Fruit fly (Drosophila melanogaster) whole organism, embryonic: ENCODE measurements around the gene CG11699.

Experiments used
- Bgb ChIP-seq: fragments of 200-800 bp; sonication (Bioruptor generic); IDR thresholded peaks from 2 replicates; pipeline ENCODE4 v1.3.6; 2022; ENCODE audit warnings: missing biosample characterization, missing genetic modification characterization; ENCODE audit not compliant: partially characterized antibody
- BtbVII ChIP-seq: fragments of 200-800 bp; sonication (Bioruptor generic); optimal IDR thresholded peaks from 3 replicates; lab custom pipeline; 2017; ENCODE audit warnings: missing biosample characterization, mild to moderate bottlenecking, missing genetic modification characterization
- CG10267 ChIP-seq: fragments of 200-800 bp; sonication (Bioruptor generic); optimal IDR thresholded peaks from 2 replicates; lab custom pipeline; 2018; ENCODE audit warnings: missing biosample characterization, mild to moderate bottlenecking, missing genetic modification characterization, moderate library complexity
- CG11504 ChIP-seq: fragments of 200-800 bp; sonication (Bioruptor generic); optimal IDR thresholded peaks from 3 replicates; lab custom pipeline; 2019; ENCODE audit warnings: missing biosample characterization, mild to moderate bottlenecking, missing genetic modification characterization, moderate library complexity
- CG11560 ChIP-seq: fragments of 200-800 bp; sonication (Bioruptor generic); IDR thresholded peaks from 3 replicates; pipeline ENCODE4 v1.3.6; 2022; ENCODE audit warnings: missing biosample characterization, missing genetic modification characterization
- CG11695 ChIP-seq: fragments of 200-800 bp; sonication (Bioruptor generic); IDR thresholded peaks from 3 replicates; pipeline ENCODE4 v1.3.6; 2022; ENCODE audit warnings: missing biosample characterization, missing genetic modification characterization
- CG13624 ChIP-seq: fragments of 200-800 bp; sonication (Bioruptor generic); optimal IDR thresholded peaks from 2 replicates; lab custom pipeline; 2016; ENCODE audit warnings: missing biosample characterization, missing genetic modification characterization
- CG15269 ChIP-seq: fragments of 200-800 bp; sonication (Bioruptor generic); optimal IDR thresholded peaks from 2 replicates; lab custom pipeline; 2018; ENCODE audit warnings: missing biosample characterization, mild to moderate bottlenecking, missing genetic modification characterization, moderate library complexity
- CG1603 ChIP-seq: fragments of 200-800 bp; sonication (Bioruptor generic); optimal IDR thresholded peaks from 2 replicates; lab custom pipeline; 2019; ENCODE audit warnings: missing biosample characterization, mild to moderate bottlenecking, missing genetic modification characterization, moderate library complexity
- CG17829 ChIP-seq: fragments of 200-800 bp; optimal IDR thresholded peaks from 2 replicates; lab custom pipeline; 2019; ENCODE audit warnings: missing biosample characterization, mild to moderate bottlenecking, missing genetic modification characterization, moderate library complexity
- CG18599 ChIP-seq: fragments of 200-800 bp; sonication (Bioruptor generic); optimal IDR thresholded peaks from 3 replicates; lab custom pipeline; 2017; ENCODE audit warnings: missing biosample characterization, missing genetic modification characterization, mild to moderate bottlenecking, moderate library complexity, missing genetic modification reagents
- CG2199 ChIP-seq: fragments of 200-800 bp; sonication (Bioruptor generic); IDR thresholded peaks from 3 replicates; pipeline ENCODE4 v1.3.6; 2022; ENCODE audit warnings: missing biosample characterization, missing genetic modification characterization
- CG2202 ChIP-seq: fragments of 200-800 bp; sonication (Bioruptor generic); optimal IDR thresholded peaks from 2 replicates; lab custom pipeline; 2018; ENCODE audit warnings: missing biosample characterization, mild to moderate bottlenecking, missing genetic modification characterization
- CG31441 ChIP-seq: fragments of 200-800 bp; sonication (Bioruptor generic); IDR thresholded peaks from 2 replicates; pipeline ENCODE4 v1.3.6; 2022; ENCODE audit warnings: missing biosample characterization, missing genetic modification characterization
- CG5953 ChIP-seq: fragments of 200-800 bp; sonication (Bioruptor generic); IDR thresholded peaks from 2 replicates; pipeline ENCODE4 v1.3.6; 2022; ENCODE audit warnings: missing biosample characterization, missing genetic modification characterization
- CG6689 ChIP-seq: fragments of 200-800 bp; sonication (Bioruptor generic); IDR thresholded peaks from 2 replicates; pipeline ENCODE4 v1.3.6; 2022; ENCODE audit warnings: missing biosample characterization, missing genetic modification characterization
- CG6791 ChIP-seq: fragments of 200-800 bp; sonication (Bioruptor generic); IDR thresholded peaks from 3 replicates; pipeline ENCODE4 v1.3.6; 2022; ENCODE audit warnings: missing biosample characterization, missing genetic modification characterization; ENCODE audit not compliant: partially characterized antibody
- CG8281 ChIP-seq: fragments of 200-800 bp; sonication (Bioruptor generic); optimal IDR thresholded peaks from 2 replicates; lab custom pipeline; 2018; ENCODE audit warnings: missing biosample characterization, mild to moderate bottlenecking, missing genetic modification characterization, moderate library complexity
- CG8388 ChIP-seq: fragments of 200-800 bp; sonication (Bioruptor generic); optimal IDR thresholded peaks from 2 replicates; lab custom pipeline; 2019; ENCODE audit warnings: missing biosample characterization, mild to moderate bottlenecking, missing genetic modification characterization, moderate library complexity
- CG8924 ChIP-seq: fragments of 200-800 bp; optimal IDR thresholded peaks from 3 replicates; lab custom pipeline; 2019; ENCODE audit warnings: missing biosample characterization, mild to moderate bottlenecking, missing genetic modification characterization, moderate library complexity
- Dbx ChIP-seq: fragments of 200-800 bp; sonication (Bioruptor generic); IDR thresholded peaks from 3 replicates; pipeline ENCODE4 v1.3.6; 2022; ENCODE audit warnings: missing biosample characterization, missing genetic modification characterization
- Fer1 ChIP-seq: fragments of 200-800 bp; sonication (Bioruptor generic); optimal IDR thresholded peaks from 2 replicates; lab custom pipeline; 2017; ENCODE audit warnings: missing biosample characterization, mild to moderate bottlenecking, missing genetic modification characterization
- Hr39 ChIP-seq: fragments of >200 bp; optimal IDR thresholded peaks from 2 replicates; lab custom pipeline; 2017
- Hr78 ChIP-seq, 2 experiments: fragments of 200-800 bp in 1 of 2; fragments of >200 bp in 1 of 2; sonication (Bioruptor generic) in 1 of 2; optimal IDR thresholded peaks; 2 replicates each; lab custom pipeline; 2017 to 2019; ENCODE audit warnings: missing biosample characterization in 2 of 2, missing genetic modification characterization in 2 of 2, mild to moderate bottlenecking in 1 of 2, moderate library complexity in 1 of 2
- Hsf ChIP-seq: fragments of 200-800 bp; sonication (Bioruptor generic); optimal IDR thresholded peaks from 3 replicates; lab custom pipeline; 2016; ENCODE audit warnings: missing biosample characterization, missing genetic modification characterization
- Jarid2 ChIP-seq: fragments of 200-800 bp; sonication (Bioruptor generic); optimal IDR thresholded peaks from 3 replicates; lab custom pipeline; 2017; ENCODE audit warnings: mild to moderate bottlenecking, missing biosample characterization, missing genetic modification reagents, missing genetic modification characterization
- Lpt ChIP-seq: fragments of >200 bp; optimal IDR thresholded peaks from 2 replicates; lab custom pipeline; 2018; ENCODE audit warnings: missing biosample characterization, missing genetic modification characterization
- Med ChIP-seq: fragments of 200-800 bp; sonication (Bioruptor generic); peaks from one replicate; lab custom pipeline; 2016; ENCODE audit warnings: missing biosample characterization, missing genetic modification characterization, mild to moderate bottlenecking, inconsistent platforms, moderate library complexity
- Nf-YB ChIP-seq: fragments of 200-800 bp; sonication (Bioruptor generic); optimal IDR thresholded peaks from 3 replicates; lab custom pipeline; 2019; ENCODE audit warnings: missing biosample characterization, mild to moderate bottlenecking, missing genetic modification characterization, moderate library complexity
- Sox100B ChIP-seq: fragments of 200-800 bp; sonication (Bioruptor generic); optimal IDR thresholded peaks from 3 replicates; lab custom pipeline; 2018; ENCODE audit warnings: missing biosample characterization, mild to moderate bottlenecking, missing genetic modification characterization
- Usf ChIP-seq: fragments of 200-800 bp; sonication (Bioruptor generic); optimal IDR thresholded peaks from 2 replicates; lab custom pipeline; 2017; ENCODE audit warnings: missing genotype, missing biosample characterization, missing genetic modification characterization
- cad ChIP-seq: fragments of >200 bp; optimal IDR thresholded peaks from 2 replicates; lab custom pipeline; 2017; ENCODE audit warnings: missing biosample characterization, missing genetic modification characterization
- crol ChIP-seq: fragments of 200-800 bp; sonication (Bioruptor generic); IDR thresholded peaks from 2 replicates; pipeline ENCODE4 v1.3.6; 2022; ENCODE audit warnings: missing biosample characterization, missing genetic modification characterization
- dmrt11E ChIP-seq: fragments of 200-800 bp; sonication (Bioruptor generic); optimal IDR thresholded peaks from 3 replicates; lab custom pipeline; 2018; ENCODE audit warnings: missing biosample characterization, mild to moderate bottlenecking, missing genetic modification characterization, moderate library complexity
- dysf ChIP-seq: fragments of 200-800 bp; sonication (Bioruptor generic); IDR thresholded peaks from 3 replicates; pipeline ENCODE4 v1.3.6; 2022; ENCODE audit warnings: missing biosample characterization, missing genetic modification characterization
- esg ChIP-seq: fragments of 200-800 bp; sonication (Bioruptor generic); conservative IDR thresholded peaks from 2 replicates; pipeline ENCODE4 v1.3.6; 2022; ENCODE audit warnings: missing biosample characterization, missing genetic modification characterization
- exex ChIP-seq: fragments of 200-800 bp; sonication (Bioruptor generic); optimal IDR thresholded peaks from 4 replicates; lab custom pipeline; 2018; ENCODE audit warnings: missing biosample characterization, mild to moderate bottlenecking, missing genetic modification characterization, moderate library complexity
- eyg ChIP-seq: fragments of 200-800 bp; sonication (Bioruptor generic); optimal IDR thresholded peaks from 3 replicates; lab custom pipeline; 2016; ENCODE audit warnings: missing biosample characterization, missing genetic modification characterization
- gsb-n ChIP-seq: fragments of 200-800 bp; sonication (Bioruptor generic); optimal IDR thresholded peaks from 3 replicates; lab custom pipeline; 2018; ENCODE audit warnings: missing biosample characterization, mild to moderate bottlenecking, missing genetic modification characterization
- kni ChIP-seq: fragments of 200-800 bp; sonication (Bioruptor generic); optimal IDR thresholded peaks from 3 replicates; lab custom pipeline; 2017; ENCODE audit warnings: mild to moderate bottlenecking, missing biosample characterization, missing genetic modification reagents, missing genetic modification characterization
- p53 ChIP-seq: fragments of 200-800 bp; sonication (Bioruptor generic); optimal IDR thresholded peaks from 2 replicates; lab custom pipeline; 2016; ENCODE audit warnings: missing biosample characterization, missing genetic modification characterization
- phol ChIP-seq: fragments of 200-800 bp; sonication (Bioruptor generic); optimal IDR thresholded peaks from 3 replicates; lab custom pipeline; 2018; ENCODE audit warnings: missing biosample characterization, mild to moderate bottlenecking, missing genetic modification characterization, moderate library complexity
- prd ChIP-seq, 3 experiments: fragments of >200 bp in 2 of 3; fragments of 200-800 bp in 1 of 3; sonication (Bioruptor generic) in 1 of 3; optimal IDR thresholded peaks in 2 of 3; IDR thresholded peaks in 1 of 3; 2 replicates in 2 of 3; 3 replicates in 1 of 3; pipeline versions ENCODE4 v1.3.6 to Lab custom; 2017 to 2022; ENCODE audit warnings: missing biosample characterization in 1 of 3, missing genetic modification characterization in 1 of 3
- pros ChIP-seq: fragments of 200-800 bp; sonication (Bioruptor generic); optimal IDR thresholded peaks from 3 replicates; lab custom pipeline; 2019; ENCODE audit warnings: missing biosample characterization, mild to moderate bottlenecking, missing genetic modification characterization, moderate library complexity
- run ChIP-seq: fragments of 200-800 bp; sonication (Bioruptor generic); optimal IDR thresholded peaks from 3 replicates; lab custom pipeline; 2018; ENCODE audit warnings: missing biosample characterization, mild to moderate bottlenecking, missing genetic modification characterization
- so ChIP-seq: fragments of 200-800 bp; sonication (Bioruptor generic); IDR thresholded peaks from 3 replicates; pipeline ENCODE4 v1.3.6; 2022; ENCODE audit warnings: missing biosample characterization, missing genetic modification characterization
- sob ChIP-seq: fragments of 200-800 bp; sonication (Bioruptor generic); IDR thresholded peaks from 2 replicates; pipeline ENCODE4 v1.3.6; 2022; ENCODE audit warnings: missing biosample characterization, missing genetic modification characterization
- sqz ChIP-seq: fragments of 200-800 bp; sonication (Bioruptor generic); optimal IDR thresholded peaks from 3 replicates; lab custom pipeline; 2018; ENCODE audit warnings: missing biosample characterization, mild to moderate bottlenecking, missing genetic modification characterization
- tin ChIP-seq: fragments of 200-800 bp; sonication (Bioruptor generic); optimal IDR thresholded peaks from 3 replicates; lab custom pipeline; 2016; ENCODE audit warnings: missing biosample characterization, missing genetic modification characterization
- toy ChIP-seq: fragments of 200-800 bp; sonication (Bioruptor generic); IDR thresholded peaks from 2 replicates; pipeline ENCODE4 v1.3.6; 2022; ENCODE audit warnings: missing biosample characterization, missing genetic modification characterization

The CG11699 gene

dm6 chrX:11527088-11527635 lies 43.3 kb upstream of the CG11699 start:
- TF ChIP-seq dmrt11E (tag; lab: Kevin White, UChicago) (no peak), Hr78 (GFP tag; optimal IDR thresholded peaks at IDR 0.05; lab: Kevin White, UChicago) (no peak), CG31441 (no peak), CG1603 (tag; lab: Kevin White, UChicago) (peak; percentile 6), CG8281 (tag; lab: Kevin White, UChicago) (peak; percentile 99), CG15269 (no peak), Hr39 (lab: Kevin White, UChicago) (no peak), crol (GFP tag; lab: Robert Waterston, UW) (peak; percentile 88), CG11504 (tag; lab: Kevin White, UChicago) (no peak), toy (no peak), CG18599 (GFP tag; lab: Kevin White, UChicago) (no peak), kni (GFP tag; lab: Kevin White, UChicago) (peak; percentile 1), Lpt (GFP tag; lab: Kevin White, UChicago) (no peak), BtbVII (GFP tag; lab: Kevin White, UChicago) (no peak), phol (tag; lab: Kevin White, UChicago) (peak; percentile 1), so (GFP tag; lab: Robert Waterston, UW) (no peak), CG8924 (tag; lab: Kevin White, UChicago) (no peak), eyg (GFP tag; lab: Kevin White, UChicago) (no peak), Usf (GFP tag; lab: Kevin White, UChicago) (no peak), Bgb (GFP tag; lab: Robert Waterston, UW) (no peak), cad (GFP tag; lab: Kevin White, UChicago) (no peak), CG6791 (no peak), Med (peak; percentile 19), CG2199 (GFP tag; lab: Robert Waterston, UW) (peak; percentile 53; the same call in 1 of the 3 replicates), Fer1 (no peak), exex (tag; lab: Kevin White, UChicago) (no peak), CG13624 (GFP tag; lab: Kevin White, UChicago) (no peak), gsb-n (tag; lab: Kevin White, UChicago) (no peak), CG11560 (no peak), Nf-YB (no peak), esg (GFP tag; lab: Robert Waterston, UW) (no peak), Hsf (GFP tag; lab: Kevin White, UChicago) (no peak), CG10267 (tag; lab: Kevin White, UChicago) (no peak), run (tag; lab: Kevin White, UChicago) (no peak), CG5953 (GFP tag; lab: Robert Waterston, UW) (no peak), Jarid2 (GFP tag; lab: Kevin White, UChicago) (no peak), Sox100B (GFP tag; lab: Kevin White, UChicago) (no peak), CG2202 (no peak), sob (no peak), sqz (GFP tag; lab: Kevin White, UChicago) (no peak), dysf (GFP tag; lab: Robert Waterston, UW) (0 out of 3 replicates have a peak, but pooled peaks have one; percentile 33), prd (optimal IDR thresholded peaks at IDR 0.05; lab: Kevin White, UChicago) (no peak), prd (GFP tag; IDR thresholded peaks at IDR 0.05; lab: Robert Waterston, UW) (0 out of 3 replicates have a peak, but pooled peaks have one; percentile 8), pros (GFP tag; lab: Kevin White, UChicago) (peak; percentile 3), Dbx (no peak), CG6689 (GFP tag; lab: Robert Waterston, UW) (no peak), CG17829 (tag; lab: Kevin White, UChicago) (no peak), p53 (GFP tag; lab: Kevin White, UChicago) (no peak), CG8388 (GFP tag; lab: Kevin White, UChicago) (no peak), tin (GFP tag; lab: Kevin White, UChicago) (no peak), CG11695 (GFP tag; lab: Robert Waterston, UW) (0 out of 3 replicates have a peak, but pooled peaks have one; percentile 17)
